Worm (Caenorhabditis elegans) whole organism, L4 larva: ENCODE data around the gene hsp-75.

ENCODE experiments used
- D1046.2 ChIP-seq: fragments of 200-800 bp; sonication (Bioruptor generic); IDR thresholded peaks from 2 replicates; pipeline ENCODE4 v1.3.6; 2022; ENCODE audit warnings: missing genetic modification characterization, missing compliant biosample characterization
- F10B5.3 ChIP-seq: sonication (generic microtip); optimal IDR thresholded peaks from 2 replicates; lab custom pipeline; 2016; ENCODE audit warnings: mild to moderate bottlenecking, missing genetic modification characterization, missing compliant biosample characterization
- F44E2.7 ChIP-seq: fragments of 200-800 bp; sonication (Bioruptor generic); IDR thresholded peaks from 2 replicates; pipeline ENCODE4 v2.1.2; 2022; ENCODE audit warnings: missing genetic modification characterization, missing compliant biosample characterization
- F49E8.2 ChIP-seq: sonication (generic microtip); optimal IDR thresholded peaks from 2 replicates; lab custom pipeline; 2016; ENCODE audit warnings: missing compliant biosample characterization, mild to moderate bottlenecking, missing genetic modification characterization, borderline replicate concordance
- T26A8.4 ChIP-seq: fragments of 200-800 bp; sonication (Bioruptor generic); IDR thresholded peaks from 2 replicates; pipeline ENCODE4 v1.3.6; 2022; ENCODE audit warnings: missing genetic modification characterization, missing compliant biosample characterization
- Y105C5A.15 ChIP-seq: fragments of 200-800 bp; sonication (Bioruptor generic); IDR thresholded peaks from 2 replicates; pipeline ENCODE4 v1.3.6; 2022; ENCODE audit warnings: missing genetic modification characterization, missing compliant biosample characterization
- Y48G9A.11 ChIP-seq: fragments of 200-800 bp; sonication (Bioruptor generic); IDR thresholded peaks from 2 replicates; pipeline ENCODE4 v1.3.6; 2022; ENCODE audit warnings: missing genetic modification reagents, missing genetic modification characterization, missing compliant biosample characterization
- ZK337.2 ChIP-seq: fragments of 200-800 bp; sonication (Bioruptor generic); IDR thresholded peaks from 2 replicates; pipeline ENCODE4 v1.3.6; 2022; ENCODE audit warnings: missing genetic modification reagents, missing genetic modification characterization, missing compliant biosample characterization
- aha-1 ChIP-seq: fragments of 150-350 bp; peaks from one replicate; lab custom pipeline; 2014; ENCODE audit warnings: missing biosample characterization, missing genetic modification characterization
- aly-2 ChIP-seq: sonication (generic microtip); optimal IDR thresholded peaks from 2 replicates; lab custom pipeline; 2018; ENCODE audit warnings: missing biosample characterization, missing genetic modification characterization
- attf-4 ChIP-seq: sonication (generic microtip); optimal IDR thresholded peaks from 3 replicates; lab custom pipeline; 2017; ENCODE audit warnings: missing biosample characterization, missing genetic modification characterization
- ceh-82 ChIP-seq: sonication (generic microtip); optimal IDR thresholded peaks from 2 replicates; lab custom pipeline; 2017; ENCODE audit warnings: missing biosample characterization, missing genetic modification characterization
- ctbp-1 ChIP-seq: fragments of 200-800 bp; sonication (Bioruptor generic); IDR thresholded peaks from 2 replicates; pipeline ENCODE4 v1.3.6; 2022; ENCODE audit warnings: missing genetic modification reagents, missing genetic modification characterization, missing compliant biosample characterization
- daf-19 ChIP-seq: fragments of 200-800 bp; sonication (Bioruptor generic); conservative IDR thresholded peaks from 2 replicates; pipeline ENCODE4 v1.3.6; 2022; ENCODE audit warnings: missing genetic modification characterization, missing compliant biosample characterization
- daf-8 ChIP-seq: fragments of 200-800 bp; sonication (Bioruptor generic); IDR thresholded peaks from 2 replicates; pipeline ENCODE4 v1.3.6; 2022; ENCODE audit warnings: missing genetic modification characterization, missing compliant biosample characterization
- dmd-9 ChIP-seq: fragments of 200-800 bp; sonication (Bioruptor generic); IDR thresholded peaks from 2 replicates; pipeline ENCODE4 v1.3.6; 2022; ENCODE audit warnings: missing genetic modification reagents, missing genetic modification characterization, missing compliant biosample characterization
- duxl-1 ChIP-seq: sonication (generic microtip); optimal IDR thresholded peaks from 2 replicates; lab custom pipeline; 2016; ENCODE audit warnings: mild to moderate bottlenecking, missing genetic modification characterization, moderate library complexity, missing compliant biosample characterization; ENCODE audit not compliant: poor library complexity
- fkh-10 ChIP-seq: fragments of 150-350 bp; optimal IDR thresholded peaks from 2 replicates; lab custom pipeline; 2014; ENCODE audit warnings: missing biosample characterization, missing genetic modification reagents, missing genetic modification characterization
- gei-8 ChIP-seq: fragments of 200-800 bp; sonication (Bioruptor generic); optimal IDR thresholded peaks from 2 replicates; lab custom pipeline; 2018; ENCODE audit warnings: mild to moderate bottlenecking, missing genetic modification characterization, missing compliant biosample characterization
- hif-1 ChIP-seq, 2 experiments: sonication (generic microtip); optimal IDR thresholded peaks; 2 replicates each; lab custom pipeline; 2016 to 2017; ENCODE audit warnings: missing compliant biosample characterization in 2 of 2, missing genetic modification characterization in 2 of 2, missing genetic modification reagents in 2 of 2, missing genotype in 2 of 2, mild to moderate bottlenecking in 1 of 2
- hlh-30 ChIP-seq: sonication (generic microtip); optimal IDR thresholded peaks from 2 replicates; lab custom pipeline; 2017; ENCODE audit warnings: antibody characterized with exemption, mild to moderate bottlenecking, missing genetic modification characterization, missing compliant biosample characterization; ENCODE audit not compliant: insufficient read depth
- jun-1 ChIP-seq: fragments of 150-350 bp; optimal IDR thresholded peaks from 2 replicates; lab custom pipeline; 2014; ENCODE audit warnings: missing biosample characterization, missing genetic modification reagents, missing genetic modification characterization
- lin-1 ChIP-seq: fragments of 200-800 bp; sonication (Bioruptor generic); IDR thresholded peaks from 2 replicates; pipeline ENCODE4 v1.3.6; 2022; ENCODE audit warnings: missing genetic modification reagents, missing genetic modification characterization, missing compliant biosample characterization
- lin-15B ChIP-seq: fragments of 150-350 bp; sonication (generic microtip); optimal IDR thresholded peaks from 3 replicates; lab custom pipeline; 2014; ENCODE audit warnings: missing biosample characterization, missing genetic modification characterization
- lin-38 ChIP-seq: fragments of 200-800 bp; sonication (Bioruptor generic); IDR thresholded peaks from 2 replicates; pipeline ENCODE4 v1.3.6; 2022; ENCODE audit warnings: missing genetic modification reagents, missing genetic modification characterization, missing compliant biosample characterization
- lir-3 ChIP-seq: sonication (generic microtip); optimal IDR thresholded peaks from 2 replicates; lab custom pipeline; 2016; ENCODE audit warnings: mild to moderate bottlenecking, missing genetic modification characterization, missing compliant biosample characterization
- mdt-29 ChIP-seq: fragments of 200-800 bp; sonication (Bioruptor generic); IDR thresholded peaks from 2 replicates; pipeline ENCODE4 v1.3.6; 2022; ENCODE audit warnings: missing genetic modification reagents, missing genetic modification characterization, missing compliant biosample characterization
- mes-2 ChIP-seq: sonication (generic microtip); optimal IDR thresholded peaks from 2 replicates; lab custom pipeline; 2016; ENCODE audit warnings: missing genotype, mild to moderate bottlenecking, missing genetic modification characterization, missing compliant biosample characterization; ENCODE audit not compliant: poor library complexity, severe bottlenecking
- mxl-3 ChIP-seq: fragments of 200-800 bp; sonication (Bioruptor generic); optimal IDR thresholded peaks from 2 replicates; lab custom pipeline; 2018; ENCODE audit warnings: mild to moderate bottlenecking, missing genetic modification characterization, missing compliant biosample characterization
- nhr-102 ChIP-seq: sonication (generic microtip); optimal IDR thresholded peaks from 2 replicates; lab custom pipeline; 2016; ENCODE audit warnings: mild to moderate bottlenecking, missing genetic modification characterization, moderate library complexity, missing compliant biosample characterization
- nhr-11 ChIP-seq: fragments of 150-350 bp; optimal IDR thresholded peaks from 2 replicates; lab custom pipeline; 2014; ENCODE audit warnings: missing biosample characterization, missing genetic modification characterization
- nhr-25 ChIP-seq: sonication (generic microtip); optimal IDR thresholded peaks from 2 replicates; lab custom pipeline; 2017; ENCODE audit warnings: missing genetic modification characterization, mild to moderate bottlenecking, missing compliant biosample characterization, antibody characterized with exemption, moderate library complexity, borderline replicate concordance; ENCODE audit not compliant: insufficient read depth
- nhr-48 ChIP-seq: sonication (generic microtip); optimal IDR thresholded peaks from 2 replicates; lab custom pipeline; 2016; ENCODE audit warnings: mild to moderate bottlenecking, missing genetic modification characterization, missing compliant biosample characterization
- nhr-6 ChIP-seq: fragments of 150-350 bp; optimal IDR thresholded peaks from 2 replicates; lab custom pipeline; 2014; ENCODE audit warnings: missing biosample characterization, missing genetic modification characterization
- nhr-77 ChIP-seq: fragments of 150-350 bp; optimal IDR thresholded peaks from 2 replicates; lab custom pipeline; 2014; ENCODE audit warnings: missing biosample characterization, missing genetic modification characterization
- pha-4 ChIP-seq, 2 experiments: fragments of 150-350 bp in 1 of 2; fragments of 200-800 bp in 1 of 2; sonication (Bioruptor generic) in 1 of 2; IDR thresholded peaks in 1 of 2; optimal IDR thresholded peaks in 1 of 2; 2 replicates each; pipeline versions ENCODE4 v1.3.6 to Lab custom; 2014 to 2022; ENCODE audit warnings: missing genetic modification characterization in 2 of 2, missing genetic modification reagents in 2 of 2, missing biosample characterization in 1 of 2, missing compliant biosample characterization in 1 of 2
- php-3 ChIP-seq: fragments of 200-800 bp; sonication (Bioruptor generic); IDR thresholded peaks from 2 replicates; pipeline ENCODE4 v1.3.6; 2022; ENCODE audit warnings: missing genetic modification reagents, missing genetic modification characterization, missing compliant biosample characterization
- saeg-2 ChIP-seq: fragments of 200-800 bp; sonication (Bioruptor generic); IDR thresholded peaks from 2 replicates; pipeline ENCODE4 v1.3.6; 2022; ENCODE audit warnings: missing genetic modification reagents, missing genetic modification characterization, missing compliant biosample characterization
- snpc-1.2 ChIP-seq: fragments of 200-800 bp; sonication (Bioruptor generic); IDR thresholded peaks from 2 replicates; pipeline ENCODE4 v1.3.6; 2022; ENCODE audit warnings: missing genetic modification reagents, missing genetic modification characterization, missing compliant biosample characterization
- snpc-4 ChIP-seq: fragments of 150-350 bp; optimal IDR thresholded peaks from 2 replicates; lab custom pipeline; 2014; ENCODE audit warnings: missing biosample characterization, missing genetic modification characterization
- spr-1 ChIP-seq: sonication (generic microtip); optimal IDR thresholded peaks from 2 replicates; lab custom pipeline; 2016; ENCODE audit warnings: mild to moderate bottlenecking, missing genetic modification characterization, missing compliant biosample characterization
- tra-1 ChIP-seq: fragments of 200-800 bp; sonication (Bioruptor generic); IDR thresholded peaks from 2 replicates; pipeline ENCODE4 v1.3.6; 2022; ENCODE audit warnings: missing genetic modification reagents, missing genetic modification characterization, missing compliant biosample characterization
- zag-1 ChIP-seq: fragments of 150-350 bp; optimal IDR thresholded peaks from 2 replicates; lab custom pipeline; 2014; ENCODE audit warnings: missing biosample characterization, missing genetic modification characterization
- zfp-3 ChIP-seq: fragments of 200-800 bp; sonication (Bioruptor generic); conservative IDR thresholded peaks from 2 replicates; pipeline ENCODE4 v1.3.6; 2022; ENCODE audit warnings: missing genetic modification reagents, missing genetic modification characterization, missing compliant biosample characterization
- zip-2 ChIP-seq: fragments of 150-350 bp; optimal IDR thresholded peaks from 2 replicates; lab custom pipeline; 2014; ENCODE audit warnings: missing biosample characterization, missing genetic modification characterization
- ztf-11 ChIP-seq: fragments of 150-350 bp; optimal IDR thresholded peaks from 2 replicates; lab custom pipeline; 2014; ENCODE audit warnings: missing biosample characterization, missing genetic modification characterization

Gene hsp-75

DNA sequence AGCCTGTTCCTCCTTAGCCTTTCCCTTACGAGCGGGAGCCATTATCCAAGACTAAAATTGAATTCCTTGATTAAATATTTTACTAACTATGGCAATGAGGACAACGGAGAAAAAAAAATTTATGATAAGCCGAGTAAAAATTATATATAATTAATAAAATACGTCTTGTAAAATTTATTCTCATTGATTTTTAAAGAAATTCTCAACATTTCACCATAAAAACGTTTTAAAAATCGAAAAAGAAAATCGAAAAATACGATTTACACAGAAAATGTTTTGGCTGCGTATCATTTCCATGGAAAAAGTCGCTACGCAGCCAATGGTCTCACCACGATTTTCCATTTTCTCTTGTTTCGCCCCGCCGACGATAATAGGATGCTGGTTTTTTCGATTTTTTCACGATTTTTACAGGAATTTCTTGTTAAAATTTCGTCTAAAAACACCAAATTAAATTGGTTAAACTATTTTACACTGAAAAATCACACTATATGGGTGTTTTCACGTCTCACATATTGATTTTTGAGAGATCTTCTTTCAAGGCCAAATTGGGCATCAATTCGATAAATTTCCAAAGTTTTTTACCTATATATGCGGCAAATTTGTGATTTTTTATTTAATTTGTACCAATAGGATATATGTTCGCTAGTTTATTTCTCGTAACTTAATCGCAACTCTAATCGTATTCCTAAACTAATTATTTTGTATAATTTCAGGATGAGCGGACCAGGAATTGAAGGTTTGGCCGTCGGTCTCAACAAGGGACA lies 46.8 kb downstream of the hsp-75 start, which contains the start of the genes rps-14 and rpl-36 (continued):
- TF ChIP-seq gei-8 (GFP tag; lab: Kevin White, UChicago) (no peak), mes-2 (tag; lab: Kevin White, UChicago) (peak; percentile 92), saeg-2 (GFP tag; lab: Robert Waterston, UW) (no peak), duxl-1 (peak; percentile 76), F10B5.3 (no peak), ceh-82 (tag; lab: Kevin White, UChicago) (no peak), tra-1 (GFP tag; lab: Robert Waterston, UW) (0 out of 2 replicates have a peak, but pooled peaks have one; percentile 42), aly-2 (tag; lab: Kevin White, UChicago) (no peak), zag-1 (tag; lab: Kevin White, UChicago) (no peak), snpc-1.2 (GFP tag; lab: Robert Waterston, UW) (0 out of 2 replicates have a peak, but pooled peaks have one; percentile 9), aha-1 (peak; percentile 98), ctbp-1 (no peak), nhr-11 (tag; lab: Kevin White, UChicago) (peak; percentile 81), lir-3 (tag; lab: Kevin White, UChicago) (no peak), spr-1 (tag; lab: Kevin White, UChicago) (peak; percentile 65), nhr-77 (tag; lab: Kevin White, UChicago) (peak; percentile 94), fkh-10 (GFP tag; lab: Kevin White, UChicago) (peak; percentile 49), F44E2.7 (GFP tag; lab: Robert Waterston, UW) (no peak), snpc-4 (tag; lab: Kevin White, UChicago) (peak; percentile 17), mxl-3 (GFP tag; lab: Kevin White, UChicago) (no peak), hif-1 (tag; optimal IDR thresholded peaks at IDR 0.05; lab: Kevin White, UChicago) (peak in 1 of 2 experiments; percentile 64), jun-1 (peak; percentile 21), lin-38 (GFP tag; lab: Robert Waterston, UW) (peak; percentile 86), nhr-48 (peak; percentile 35), ZK337.2 (GFP tag; lab: Robert Waterston, UW) (no peak), nhr-6 (tag; lab: Kevin White, UChicago) (peak; percentile 86), pha-4 (GFP tag; IDR thresholded peaks at IDR 0.05; lab: Robert Waterston, UW) (peak; percentile 35; the same call in 1 of the 2 replicates), pha-4 (tag; optimal IDR thresholded peaks at IDR 0.05; lab: Kevin White, UChicago) (peak; percentile 92), nhr-25 (peak; percentile 62), zip-2 (tag; lab: Kevin White, UChicago) (peak; percentile 9), Y48G9A.11 (GFP tag; lab: Robert Waterston, UW) (no peak), daf-8 (GFP tag; lab: Robert Waterston, UW) (no peak), ztf-11 (tag; lab: Kevin White, UChicago) (no peak), attf-4 (no peak), lin-15B (tag; lab: Kevin White, UChicago) (peak; percentile 34), T26A8.4 (peak; percentile 59; the same call in 1 of the 2 replicates), nhr-102 (tag; lab: Kevin White, UChicago) (peak; percentile 75), mdt-29 (GFP tag; lab: Robert Waterston, UW) (no peak), D1046.2 (GFP tag; lab: Robert Waterston, UW) (no peak)

DNA sequence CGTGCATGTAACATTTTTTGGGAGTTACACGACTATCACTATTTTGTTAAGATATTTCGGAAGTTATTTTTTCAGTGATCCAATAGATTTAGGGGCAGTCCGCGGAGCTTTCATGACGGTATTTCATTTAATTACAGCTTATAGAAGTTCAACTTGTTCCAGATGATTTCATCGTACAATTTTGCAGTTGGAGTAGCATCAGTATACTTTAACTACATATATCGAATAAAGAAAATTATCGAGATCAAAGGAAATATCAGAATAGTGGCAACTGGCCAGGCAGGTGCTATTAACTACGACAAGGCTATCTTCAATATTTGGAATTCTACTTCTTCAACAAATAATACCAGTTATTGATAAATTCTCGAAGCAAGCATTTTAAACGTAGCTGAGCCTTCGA lies 48.0 kb downstream of the hsp-75 start:
- TF ChIP-seq dmd-9 (GFP tag; lab: Robert Waterston, UW) (no peak), daf-8 (GFP tag; lab: Robert Waterston, UW) (no peak), Y48G9A.11 (GFP tag; lab: Robert Waterston, UW) (peak; percentile 39; the same call in 1 of the 2 replicates), F49E8.2 (tag; lab: Kevin White, UChicago) (peak; percentile 65), mes-2 (tag; lab: Kevin White, UChicago) (no peak), hlh-30 (tag; lab: Kevin White, UChicago) (no peak), daf-19 (0 out of 2 replicates have a peak, but pooled peaks have one; percentile 40), lin-1 (GFP tag; lab: Robert Waterston, UW) (0 out of 2 replicates have a peak, but pooled peaks have one; percentile 35), lin-38 (GFP tag; lab: Robert Waterston, UW) (peak; percentile 48), zfp-3 (no peak), Y105C5A.15 (GFP tag; lab: Robert Waterston, UW) (0 out of 2 replicates have a peak, but pooled peaks have one; percentile 41), pha-4 (GFP tag; IDR thresholded peaks at IDR 0.05; lab: Robert Waterston, UW) (peak; percentile 16; the same call in 1 of the 2 replicates), pha-4 (tag; optimal IDR thresholded peaks at IDR 0.05; lab: Kevin White, UChicago) (no peak), php-3 (GFP tag; lab: Robert Waterston, UW) (0 out of 2 replicates have a peak, but pooled peaks have one; percentile 28)
- TF ChIP-seq, all 104 proteins: peak for 8
